Worm (Caenorhabditis elegans): Measurements from ENCODE around the gene dcn-1.

The dcn-1 gene

DNA sequence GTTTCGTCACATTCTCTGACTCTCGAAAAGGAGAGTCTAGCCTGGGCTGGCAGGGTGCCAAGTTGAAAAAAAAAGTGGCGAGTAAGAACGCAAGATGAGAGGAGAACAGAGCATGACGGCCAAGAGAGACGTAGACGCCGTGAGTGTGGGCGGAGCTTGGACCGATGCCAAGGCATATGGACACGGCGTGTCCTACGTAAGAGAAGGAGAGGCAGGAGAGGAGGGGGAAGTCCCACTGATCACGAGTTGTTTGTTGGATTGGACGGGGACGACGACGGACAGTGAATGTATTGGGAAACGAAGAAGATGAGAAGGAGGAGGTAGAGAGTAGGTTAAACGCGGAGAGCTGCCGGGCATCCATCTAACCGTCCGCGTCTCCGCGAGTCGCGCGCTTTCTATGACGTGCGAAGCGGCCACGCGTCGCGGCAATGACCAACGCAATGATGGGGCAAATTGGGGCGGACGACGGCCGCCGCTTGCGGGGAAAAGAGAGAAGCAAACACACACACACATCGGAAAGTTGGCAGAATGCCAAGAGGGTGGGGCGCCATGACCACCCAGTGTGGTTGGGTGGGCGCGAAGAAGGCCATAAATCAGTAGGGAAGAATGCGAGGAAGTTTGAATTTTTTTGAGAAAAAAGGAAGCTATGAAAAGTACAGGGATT lies 31.6 kb upstream of the dcn-1 start (continued):
- TF ChIP-seq tlf-1 (GFP tag; optimal IDR thresholded peaks at IDR 0.05), result peak; percentile 95
- TF ChIP-seq ztf-18 (tag; optimal IDR thresholded peaks at IDR 0.05), result peak; percentile 82
- no peak for TF ChIP-seq Y53F4B.3 (GFP tag; IDR thresholded peaks at IDR 0.05)
- TF ChIP-seq fkh-3 (tag; optimal IDR thresholded peaks at IDR 0.05), result peak; percentile 1
- TF ChIP-seq egrh-3 (GFP tag; IDR thresholded peaks at IDR 0.05), result peak; percentile 87
- TF ChIP-seq athp-1 (tag; optimal IDR thresholded peaks at IDR 0.05), result peak; percentile 96
- no peak for TF ChIP-seq tbx-9 (tag; optimal IDR thresholded peaks at IDR 0.05; ENCODE audit: borderline replicate concordance)
- no peak for TF ChIP-seq ceh-79 (tag; optimal IDR thresholded peaks at IDR 0.05)
- 0 out of 2 replicates have a peak, but pooled peaks have one; percentile 25 for TF ChIP-seq ceh-91 (GFP tag; IDR thresholded peaks at IDR 0.05)
- TF ChIP-seq T07F8.4 (tag; optimal IDR thresholded peaks at IDR 0.05), result peak; percentile 13
- TF ChIP-seq tbp1 (GFP tag; optimal IDR thresholded peaks at IDR 0.05), result peak; percentile 72
- no peak for TF ChIP-seq hlh-12 (tag; optimal IDR thresholded peaks at IDR 0.05)
- peak; percentile 98 for TF ChIP-seq attf-5 (GFP tag; optimal IDR thresholded peaks at IDR 0.05)
- TF ChIP-seq B0035.1 (tag; optimal IDR thresholded peaks at IDR 0.05), result peak; percentile 89
- peak; percentile 31 for TF ChIP-seq F33H1.4 (GFP tag; IDR thresholded peaks at IDR 0.05)
- TF ChIP-seq hsf-1 (GFP tag; IDR thresholded peaks at IDR 0.05), result 0 out of 2 replicates have a peak, but pooled peaks have one; percentile 29
- peak; percentile 26 for TF ChIP-seq pha-4 (tag; optimal IDR thresholded peaks at IDR 0.05)
- TF ChIP-seq Y95B8A.8 (GFP tag; IDR thresholded peaks at IDR 0.05), result peak; percentile 67; the same call in 1 of the 2 replicates
- no peak for TF ChIP-seq F55B11.4 (tag; optimal IDR thresholded peaks at IDR 0.05; ENCODE audit: borderline replicate concordance, insufficient read depth)
- no peak for TF ChIP-seq nfya-1 (tag; optimal IDR thresholded peaks at IDR 0.05; ENCODE audit: borderline replicate concordance, insufficient read depth)
- TF ChIP-seq lin-26 (GFP tag; IDR thresholded peaks at IDR 0.05), result peak; percentile 81
- peak; percentile 99 for TF ChIP-seq C06A6.2 (GFP tag; conservative IDR thresholded peaks at IDR 0.05)
- no peak for TF ChIP-seq rec-8 (tag; optimal IDR thresholded peaks at IDR 0.05)
- TF ChIP-seq ztf-6 (GFP tag; IDR thresholded peaks at IDR 0.05), result peak; percentile 69; the same call in 1 of the 2 replicates
- TF ChIP-seq unc-130 (GFP tag; optimal IDR thresholded peaks at IDR 0.05), result peak; percentile 4
- peak; percentile 86; the same call in 1 of the 2 replicates for TF ChIP-seq sea-2 (GFP tag; IDR thresholded peaks at IDR 0.05)
- peak; percentile 58 for TF ChIP-seq ets-4 (GFP tag; optimal IDR thresholded peaks at IDR 0.05)
- TF ChIP-seq F57A8.1 (GFP tag; optimal IDR thresholded peaks at IDR 0.05), result peak; percentile 34
- TF ChIP-seq xnd-1 (tag; optimal IDR thresholded peaks at IDR 0.05), result no peak
- TF ChIP-seq sdz-38 (tag; optimal IDR thresholded peaks at IDR 0.05), result no peak
- no peak for TF ChIP-seq nhr-27 (tag; optimal IDR thresholded peaks at IDR 0.05)
- peak; percentile 94 for TF ChIP-seq repo-1 (tag; optimal IDR thresholded peaks at IDR 0.05)
- TF ChIP-seq efl-1 (GFP tag; optimal IDR thresholded peaks at IDR 0.05), result no peak
- peak; percentile 98 for TF ChIP-seq nhr-80 (tag; optimal IDR thresholded peaks at IDR 0.05)
- TF ChIP-seq ceh-58 (GFP tag; IDR thresholded peaks at IDR 0.05), result no peak
- TF ChIP-seq attf-3 (GFP tag; conservative IDR thresholded peaks at IDR 0.05), result no peak
- TF ChIP-seq F22D6.2 (tag; optimal IDR thresholded peaks at IDR 0.05), result peak; percentile 96
- TF ChIP-seq nhr-90 (tag; optimal IDR thresholded peaks at IDR 0.05), result peak; percentile 89
- TF ChIP-seq die-1 (tag; optimal IDR thresholded peaks at IDR 0.05), result peak; percentile 93
- TF ChIP-seq F10E7.11 (tag; optimal IDR thresholded peaks at IDR 0.05), result peak; percentile 68
- TF ChIP-seq F49E8.2 (tag; optimal IDR thresholded peaks at IDR 0.05; ENCODE audit: insufficient read depth), result no peak
- peak; percentile 90 for TF ChIP-seq mcd-1 (GFP tag; IDR thresholded peaks at IDR 0.05)
- 0 out of 2 replicates have a peak, but pooled peaks have one; percentile 47 for TF ChIP-seq cebp-2 (GFP tag; IDR thresholded peaks at IDR 0.05)
- peak; percentile 98 for TF ChIP-seq ztf-26 (tag; optimal IDR thresholded peaks at IDR 0.05)
- 0 out of 2 replicates have a peak, but pooled peaks have one; percentile 23 for TF ChIP-seq aptf-3 (GFP tag; IDR thresholded peaks at IDR 0.05)
- TF ChIP-seq rpc-1 (optimal IDR thresholded peaks at IDR 0.05), result no peak
- TF ChIP-seq rpc-1 (tag; optimal IDR thresholded peaks at IDR 0.05), result no peak
- TF ChIP-seq B0336.3 (GFP tag; IDR thresholded peaks at IDR 0.05), result peak; percentile 99
